Fruit fly (Drosophila melanogaster) whole organism, embryonic: ENCODE measurements around the gene CAHbeta.

ENCODE experiments used
- Atf3 ChIP-seq: fragments of 200-800 bp; sonication (Bioruptor generic); optimal IDR thresholded peaks from 3 replicates; lab custom pipeline; 2016; ENCODE audit warnings: missing biosample characterization, missing genetic modification characterization
- BtbVII ChIP-seq: fragments of 200-800 bp; sonication (Bioruptor generic); optimal IDR thresholded peaks from 3 replicates; lab custom pipeline; 2017; ENCODE audit warnings: missing biosample characterization, mild to moderate bottlenecking, missing genetic modification characterization
- Bteb2 ChIP-seq: fragments of 200-800 bp; sonication (Bioruptor generic); optimal IDR thresholded peaks from 2 replicates; lab custom pipeline; 2016; ENCODE audit warnings: missing biosample characterization, missing genetic modification characterization
- CG1233 ChIP-seq: fragments of 200-800 bp; sonication (Bioruptor generic); optimal IDR thresholded peaks from 4 replicates; lab custom pipeline; 2018; ENCODE audit warnings: missing biosample characterization, mild to moderate bottlenecking, missing genetic modification characterization
- CG12769 ChIP-seq: fragments of 200-800 bp; sonication (Bioruptor generic); optimal IDR thresholded peaks from 2 replicates; lab custom pipeline; 2019; ENCODE audit warnings: missing biosample characterization, mild to moderate bottlenecking, missing genetic modification characterization, moderate library complexity
- CG1603 ChIP-seq: fragments of 200-800 bp; sonication (Bioruptor generic); optimal IDR thresholded peaks from 2 replicates; lab custom pipeline; 2019; ENCODE audit warnings: missing biosample characterization, mild to moderate bottlenecking, missing genetic modification characterization, moderate library complexity
- CG18262 ChIP-seq: fragments of 200-800 bp; optimal IDR thresholded peaks from 3 replicates; lab custom pipeline; 2019; ENCODE audit warnings: missing biosample characterization, mild to moderate bottlenecking, missing genetic modification characterization, moderate library complexity
- CG2678 ChIP-seq: fragments of 200-800 bp; sonication (Bioruptor generic); optimal IDR thresholded peaks from 3 replicates; lab custom pipeline; 2019; ENCODE audit warnings: missing biosample characterization, mild to moderate bottlenecking, missing genetic modification characterization, moderate library complexity
- CG31365 ChIP-seq: fragments of 200-800 bp; sonication (Bioruptor generic); optimal IDR thresholded peaks from 2 replicates; lab custom pipeline; 2018; ENCODE audit warnings: missing biosample characterization, mild to moderate bottlenecking, missing genetic modification characterization
- CG31388 ChIP-seq: fragments of 200-800 bp; sonication (Bioruptor generic); optimal IDR thresholded peaks from 2 replicates; lab custom pipeline; 2016; ENCODE audit warnings: missing biosample characterization, missing genetic modification characterization
- CG4820 ChIP-seq: fragments of 200-800 bp; sonication (Bioruptor generic); optimal IDR thresholded peaks from 3 replicates; lab custom pipeline; 2016; ENCODE audit warnings: missing biosample characterization, missing genetic modification characterization
- CG6254 ChIP-seq: fragments of 200-800 bp; sonication (Bioruptor generic); optimal IDR thresholded peaks from 3 replicates; lab custom pipeline; 2017; ENCODE audit warnings: mild to moderate bottlenecking, missing biosample characterization, missing genetic modification reagents, missing genetic modification characterization
- CG6765 ChIP-seq: fragments of 200-800 bp; sonication (Bioruptor generic); optimal IDR thresholded peaks from 3 replicates; lab custom pipeline; 2017; ENCODE audit warnings: missing biosample characterization, mild to moderate bottlenecking, missing genetic modification characterization
- Drgx ChIP-seq: fragments of 200-800 bp; sonication (Bioruptor generic); IDR thresholded peaks from 2 replicates; pipeline ENCODE4 v1.3.6; 2022; ENCODE audit warnings: missing biosample characterization, missing genetic modification characterization
- HLH3B ChIP-seq: fragments of 200-800 bp; sonication (Bioruptor generic); IDR thresholded peaks from 2 replicates; pipeline ENCODE4 v1.3.6; 2022; ENCODE audit warnings: missing biosample characterization, missing genetic modification characterization
- HLH54F ChIP-seq: fragments of 200-800 bp; sonication (Bioruptor generic); optimal IDR thresholded peaks from 3 replicates; lab custom pipeline; 2016; ENCODE audit warnings: missing biosample characterization, missing genetic modification characterization
- Hand ChIP-seq: fragments of 200-800 bp; sonication (Bioruptor generic); optimal IDR thresholded peaks from 2 replicates; lab custom pipeline; 2017; ENCODE audit warnings: mild to moderate bottlenecking, missing biosample characterization, missing genetic modification reagents, missing genetic modification characterization
- Jarid2 ChIP-seq: fragments of 200-800 bp; sonication (Bioruptor generic); optimal IDR thresholded peaks from 3 replicates; lab custom pipeline; 2017; ENCODE audit warnings: mild to moderate bottlenecking, missing biosample characterization, missing genetic modification reagents, missing genetic modification characterization
- MTF-1 ChIP-seq: fragments of 200-800 bp; sonication (Bioruptor generic); optimal IDR thresholded peaks from 2 replicates; lab custom pipeline; 2018; ENCODE audit warnings: missing biosample characterization, mild to moderate bottlenecking, missing genetic modification characterization, borderline replicate concordance
- Ravus ChIP-seq: fragments of 200-800 bp; sonication (Bioruptor generic); IDR thresholded peaks from 2 replicates; pipeline ENCODE4 v1.3.6; 2022; ENCODE audit warnings: missing biosample characterization, missing genetic modification characterization
- Sin3A ChIP-seq: fragments of >200 bp; optimal IDR thresholded peaks from 2 replicates; lab custom pipeline; 2018
- Stat92E ChIP-seq, 3 experiments: fragments of >200 bp in 2 of 3; fragments of 200-800 bp in 1 of 3; sonication (Bioruptor generic) in 1 of 3; optimal IDR thresholded peaks; 2 replicates each; lab custom pipeline; 2017 to 2019; ENCODE audit warnings: missing biosample characterization in 3 of 3, missing genetic modification characterization in 3 of 3, mild to moderate bottlenecking in 1 of 3, moderate library complexity in 1 of 3
- al ChIP-seq: fragments of 200-800 bp; sonication (Bioruptor generic); IDR thresholded peaks from 2 replicates; pipeline ENCODE4 v1.3.6; 2022; ENCODE audit warnings: missing biosample characterization, missing genetic modification characterization
- dan ChIP-seq: fragments of 200-800 bp; sonication (Bioruptor generic); IDR thresholded peaks from 2 replicates; pipeline ENCODE4 v1.3.6; 2022; ENCODE audit warnings: missing biosample characterization, missing genetic modification characterization
- eve ChIP-seq, 2 experiments: fragments of >200 bp; optimal IDR thresholded peaks; 2 replicates each; lab custom pipeline; 2017; ENCODE audit warnings: missing biosample characterization in 2 of 2, missing genetic modification characterization in 2 of 2
- fd3F ChIP-seq: fragments of 200-800 bp; sonication (Bioruptor generic); optimal IDR thresholded peaks from 2 replicates; lab custom pipeline; 2018; ENCODE audit warnings: missing biosample characterization, mild to moderate bottlenecking, missing genetic modification characterization, moderate library complexity
- insv ChIP-seq, 2 experiments: fragments of 200-800 bp; sonication (Bioruptor generic); optimal IDR thresholded peaks; 3 replicates each; lab custom pipeline; 2016 to 2018; ENCODE audit warnings: missing biosample characterization in 2 of 2, missing genetic modification characterization in 2 of 2
- kay ChIP-seq: fragments of 200-800 bp; sonication (Bioruptor generic); optimal IDR thresholded peaks from 2 replicates; lab custom pipeline; 2016; ENCODE audit warnings: missing biosample characterization, missing genetic modification characterization
- kni ChIP-seq: fragments of 200-800 bp; sonication (Bioruptor generic); optimal IDR thresholded peaks from 3 replicates; lab custom pipeline; 2017; ENCODE audit warnings: mild to moderate bottlenecking, missing biosample characterization, missing genetic modification reagents, missing genetic modification characterization
- lmd ChIP-seq: fragments of 200-800 bp; sonication (Bioruptor generic); IDR thresholded peaks from 2 replicates; pipeline ENCODE4 v1.3.6; 2022; ENCODE audit warnings: missing biosample characterization, missing genetic modification characterization
- lov ChIP-seq, 2 experiments: fragments of 200-800 bp in 1 of 2; fragments of >200 bp in 1 of 2; sonication (Bioruptor generic) in 1 of 2; IDR thresholded peaks in 1 of 2; optimal IDR thresholded peaks in 1 of 2; 2 replicates in 1 of 2; 3 replicates in 1 of 2; pipeline versions ENCODE4 v1.3.6 to Lab custom; 2017 to 2022; ENCODE audit warnings: missing biosample characterization in 1 of 2, missing genetic modification characterization in 1 of 2
- mld ChIP-seq: fragments of 200-800 bp; sonication (Bioruptor generic); IDR thresholded peaks from 3 replicates; pipeline ENCODE4 v1.3.6; 2022; ENCODE audit warnings: missing biosample characterization, missing genetic modification characterization; ENCODE audit not compliant: partially characterized antibody
- nerfin-2 ChIP-seq: fragments of 200-800 bp; sonication (Bioruptor generic); IDR thresholded peaks from 2 replicates; pipeline ENCODE4 v1.3.6; 2022; ENCODE audit warnings: missing biosample characterization, missing genetic modification characterization; ENCODE audit not compliant: partially characterized antibody
- salm ChIP-seq: fragments of 200-800 bp; sonication (Bioruptor generic); optimal IDR thresholded peaks from 2 replicates; lab custom pipeline; 2018; ENCODE audit warnings: missing biosample characterization, mild to moderate bottlenecking, missing genetic modification characterization
- tll ChIP-seq, 2 experiments: fragments of 200-800 bp in 1 of 2; fragments of >200 bp in 1 of 2; sonication (Bioruptor generic) in 1 of 2; optimal IDR thresholded peaks; 2 replicates each; lab custom pipeline; 2017 to 2019; ENCODE audit warnings: missing biosample characterization in 2 of 2, missing genetic modification characterization in 2 of 2, mild to moderate bottlenecking in 1 of 2, moderate library complexity in 1 of 2
- unc-4 ChIP-seq: fragments of 200-800 bp; sonication (Bioruptor generic); IDR thresholded peaks from 2 replicates; pipeline ENCODE4 v1.3.6; 2022; ENCODE audit warnings: missing biosample characterization, missing genetic modification characterization; ENCODE audit not compliant: partially characterized antibody
- zen ChIP-seq: fragments of 200-800 bp; sonication (Bioruptor generic); optimal IDR thresholded peaks from 3 replicates; lab custom pipeline; 2018; ENCODE audit warnings: missing biosample characterization, mild to moderate bottlenecking, missing genetic modification characterization, moderate library complexity

CAHbeta gene

dm6 chr3R:8963756-8964342 is 16.8 kb upstream of the CAHbeta start (continued):
- TF ChIP-seq lov (optimal IDR thresholded peaks at IDR 0.05; lab: Kevin White, UChicago) = no peak
- no peak for TF ChIP-seq lov (GFP tag; IDR thresholded peaks at IDR 0.05; lab: Robert Waterston, UW)
- TF ChIP-seq Atf3 (GFP tag; lab: Kevin White, UChicago) = no peak
- TF ChIP-seq Bteb2 (GFP tag; lab: Kevin White, UChicago) = no peak
- TF ChIP-seq Sin3A (lab: Kevin White, UChicago) = no peak
- no peak for TF ChIP-seq fd3F
- TF ChIP-seq salm (tag; lab: Kevin White, UChicago) = peak; percentile 4
- TF ChIP-seq MTF-1 = no peak
- TF ChIP-seq CG1233 = no peak
- TF ChIP-seq HLH54F (GFP tag; lab: Kevin White, UChicago) = no peak
- no peak for TF ChIP-seq Hand (GFP tag; lab: Kevin White, UChicago)
- TF ChIP-seq CG12769 (tag; lab: Kevin White, UChicago) = no peak
- TF ChIP-seq al = no peak
- no peak for TF ChIP-seq CG4820 (GFP tag; lab: Kevin White, UChicago)
- peak; percentile 57 for TF ChIP-seq CG2678 (tag; lab: Kevin White, UChicago)
- peak; percentile 65 for TF ChIP-seq HLH3B (GFP tag; lab: Robert Waterston, UW)
- no peak for TF ChIP-seq CG31388 (GFP tag; lab: Kevin White, UChicago)
- 0 out of 2 replicates have a peak, but pooled peaks have one; percentile 17 for TF ChIP-seq lmd
- no peak for TF ChIP-seq insv (GFP tag; optimal IDR thresholded peaks at IDR 0.05; lab: Kevin White, UChicago)
- no peak for TF ChIP-seq CG6254 (GFP tag; lab: Kevin White, UChicago)
- TF ChIP-seq nerfin-2 (GFP tag; lab: Robert Waterston, UW) = no peak
- TF ChIP-seq Stat92E (GFP tag; optimal IDR thresholded peaks at IDR 0.05; lab: Kevin White, UChicago) = no peak
- TF ChIP-seq BtbVII (GFP tag; lab: Kevin White, UChicago) = no peak
- TF ChIP-seq CG31365 = no peak
- no peak for TF ChIP-seq Ravus (GFP tag; lab: Robert Waterston, UW)
- TF ChIP-seq CG6765 (GFP tag; lab: Kevin White, UChicago) = no peak

dm6 chr3R:8965546-8965945 is 15.1 kb upstream of the CAHbeta start:
- TF ChIP-seq tll (GFP tag; optimal IDR thresholded peaks at IDR 0.05; lab: Kevin White, UChicago) = peak in 1 of 2 experiments; percentile 91
- TF ChIP-seq zen = peak; percentile 91
- peak; percentile 9 for TF ChIP-seq kni (GFP tag; lab: Kevin White, UChicago)
- TF ChIP-seq kay (GFP tag; lab: Kevin White, UChicago) = no peak

dm6 chr3R:8966598-8966997 is 14.1 kb upstream of the CAHbeta start:
- 0 out of 2 replicates have a peak, but pooled peaks have one; percentile 9 for TF ChIP-seq Drgx
- TF ChIP-seq mld (GFP tag; lab: Robert Waterston, UW) = no peak

dm6 chr3R:8968837-8969236 is 11.8 kb upstream of the CAHbeta start:
- TF ChIP-seq eve (GFP tag; optimal IDR thresholded peaks at IDR 0.05; lab: Kevin White, UChicago) (peak in 1 of 2 experiments; percentile 2), CG18262 (tag; lab: Kevin White, UChicago) (peak; percentile 2), Jarid2 (no peak), dan (GFP tag; lab: Robert Waterston, UW) (no peak), unc-4 (no peak), CG1603 (tag; lab: Kevin White, UChicago) (no peak)
